Worm (Caenorhabditis elegans) whole organism, L4 larva: ENCODE data around the gene ddl-2.

Experiments
- D1046.2 ChIP-seq: fragments of 200-800 bp; sonication (Bioruptor generic); IDR thresholded peaks from 2 replicates; pipeline ENCODE4 v1.3.6; 2022; ENCODE audit warnings: missing genetic modification characterization, missing compliant biosample characterization
- T20F7.1 ChIP-seq: fragments of 200-800 bp; sonication (Bioruptor generic); optimal IDR thresholded peaks from 2 replicates; lab custom pipeline; 2018; ENCODE audit warnings: mild to moderate bottlenecking, missing genetic modification characterization, missing compliant biosample characterization
- T26A8.4 ChIP-seq: fragments of 200-800 bp; sonication (Bioruptor generic); IDR thresholded peaks from 2 replicates; pipeline ENCODE4 v1.3.6; 2022; ENCODE audit warnings: missing genetic modification characterization, missing compliant biosample characterization
- Y48G9A.11 ChIP-seq: fragments of 200-800 bp; sonication (Bioruptor generic); IDR thresholded peaks from 2 replicates; pipeline ENCODE4 v1.3.6; 2022; ENCODE audit warnings: missing genetic modification reagents, missing genetic modification characterization, missing compliant biosample characterization
- Y75B8A.6 ChIP-seq: fragments of 200-800 bp; sonication (Bioruptor generic); IDR thresholded peaks from 2 replicates; pipeline ENCODE4 v1.3.6; 2022; ENCODE audit warnings: missing genetic modification reagents, missing genetic modification characterization, missing compliant biosample characterization
- ZK337.2 ChIP-seq: fragments of 200-800 bp; sonication (Bioruptor generic); IDR thresholded peaks from 2 replicates; pipeline ENCODE4 v1.3.6; 2022; ENCODE audit warnings: missing genetic modification reagents, missing genetic modification characterization, missing compliant biosample characterization
- ZK546.5 ChIP-seq, 2 experiments: sonication (generic microtip); optimal IDR thresholded peaks; 2 replicates each; lab custom pipeline; 2017; ENCODE audit warnings: missing biosample characterization in 2 of 2, missing genetic modification characterization in 2 of 2
- ceh-20 ChIP-seq: fragments of 200-800 bp; sonication (Bioruptor generic); IDR thresholded peaks from 2 replicates; pipeline ENCODE4 v1.3.6; 2022; ENCODE audit warnings: missing genetic modification reagents, missing genetic modification characterization, missing compliant biosample characterization
- ceh-32 ChIP-seq: sonication (generic microtip); optimal IDR thresholded peaks from 2 replicates; lab custom pipeline; 2016; ENCODE audit warnings: mild to moderate bottlenecking, missing genetic modification characterization, missing compliant biosample characterization; ENCODE audit not compliant: poor library complexity
- ceh-62 ChIP-seq: sonication (generic microtip); optimal IDR thresholded peaks from 2 replicates; lab custom pipeline; 2017; ENCODE audit warnings: missing biosample characterization, missing genetic modification characterization
- daf-16 ChIP-seq, 3 experiments: sonication (generic microtip); optimal IDR thresholded peaks; 2 replicates each; lab custom pipeline; 2016 to 2017; ENCODE audit warnings: missing genetic modification characterization in 3 of 3, missing genetic modification reagents in 3 of 3, mild to moderate bottlenecking in 2 of 3, missing compliant biosample characterization in 2 of 3, missing biosample characterization in 1 of 3, moderate library complexity in 1 of 3
- daf-19 ChIP-seq: fragments of 200-800 bp; sonication (Bioruptor generic); conservative IDR thresholded peaks from 2 replicates; pipeline ENCODE4 v1.3.6; 2022; ENCODE audit warnings: missing genetic modification characterization, missing compliant biosample characterization
- daf-8 ChIP-seq: fragments of 200-800 bp; sonication (Bioruptor generic); IDR thresholded peaks from 2 replicates; pipeline ENCODE4 v1.3.6; 2022; ENCODE audit warnings: missing genetic modification characterization, missing compliant biosample characterization
- dmd-6 ChIP-seq: fragments of 200-800 bp; sonication (Bioruptor generic); IDR thresholded peaks from 2 replicates; pipeline ENCODE4 v1.3.6; 2022; ENCODE audit warnings: missing genetic modification reagents, missing genetic modification characterization, missing compliant biosample characterization
- dmd-8 ChIP-seq: fragments of 200-800 bp; sonication (Bioruptor generic); IDR thresholded peaks from 2 replicates; pipeline ENCODE4 v1.3.6; 2022; ENCODE audit warnings: missing genetic modification characterization, missing compliant biosample characterization
- dpl-1 ChIP-seq: fragments of 150-350 bp; optimal IDR thresholded peaks from 2 replicates; lab custom pipeline; 2014; ENCODE audit warnings: missing biosample characterization, missing genetic modification reagents, missing genetic modification characterization
- duxl-1 ChIP-seq: sonication (generic microtip); optimal IDR thresholded peaks from 2 replicates; lab custom pipeline; 2016; ENCODE audit warnings: mild to moderate bottlenecking, missing genetic modification characterization, moderate library complexity, missing compliant biosample characterization; ENCODE audit not compliant: poor library complexity
- egl-27 ChIP-seq: sonication (generic microtip); optimal IDR thresholded peaks from 3 replicates; lab custom pipeline; 2017; ENCODE audit warnings: missing biosample characterization, missing genetic modification reagents, missing genetic modification characterization
- egl-43 ChIP-seq: fragments of 200-800 bp; sonication (Bioruptor generic); IDR thresholded peaks from 2 replicates; pipeline ENCODE4 v1.3.6; 2022; ENCODE audit warnings: missing genetic modification reagents, missing genetic modification characterization, missing compliant biosample characterization
- hlh-11 ChIP-seq: fragments of 200-800 bp; sonication (Bioruptor generic); optimal IDR thresholded peaks from 2 replicates; lab custom pipeline; 2018; ENCODE audit warnings: mild to moderate bottlenecking, missing genetic modification characterization, missing compliant biosample characterization
- hmg-1.1 ChIP-seq: fragments of 200-800 bp; sonication (Bioruptor generic); IDR thresholded peaks from 2 replicates; pipeline ENCODE4 v1.3.6; 2022; ENCODE audit warnings: missing genetic modification reagents, missing genetic modification characterization, missing compliant biosample characterization
- lin-1 ChIP-seq: fragments of 200-800 bp; sonication (Bioruptor generic); IDR thresholded peaks from 2 replicates; pipeline ENCODE4 v1.3.6; 2022; ENCODE audit warnings: missing genetic modification reagents, missing genetic modification characterization, missing compliant biosample characterization
- lin-13 ChIP-seq: fragments of 150-350 bp; optimal IDR thresholded peaks from 2 replicates; lab custom pipeline; 2014; ENCODE audit warnings: missing biosample characterization, missing genetic modification reagents, missing genetic modification characterization
- lin-15B ChIP-seq: fragments of 150-350 bp; sonication (generic microtip); optimal IDR thresholded peaks from 3 replicates; lab custom pipeline; 2014; ENCODE audit warnings: missing biosample characterization, missing genetic modification characterization
- lin-29 ChIP-seq: fragments of 200-800 bp; sonication (Bioruptor generic); IDR thresholded peaks from 2 replicates; pipeline ENCODE4 v1.3.6; 2022; ENCODE audit warnings: missing genetic modification reagents, missing genetic modification characterization, missing compliant biosample characterization
- lin-39 ChIP-seq: fragments of 150-350 bp; optimal IDR thresholded peaks from 2 replicates; lab custom pipeline; 2014; ENCODE audit warnings: missing biosample characterization, missing genetic modification reagents, missing genetic modification characterization
- madf-9 ChIP-seq: fragments of 200-800 bp; sonication (Bioruptor generic); conservative IDR thresholded peaks from 2 replicates; pipeline ENCODE4 v1.3.6; 2022; ENCODE audit warnings: missing genetic modification reagents, missing genetic modification characterization, missing compliant biosample characterization
- mdl-1 ChIP-seq, 2 experiments: fragments of 150-350 bp in 1 of 2; sonication (generic microtip) in 1 of 2; optimal IDR thresholded peaks; 2 replicates each; lab custom pipeline; 2014 to 2017; ENCODE audit warnings: missing biosample characterization in 2 of 2, missing genetic modification characterization in 2 of 2
- mep-1 ChIP-seq: fragments of 150-350 bp; sonication (generic microtip); optimal IDR thresholded peaks from 3 replicates; lab custom pipeline; 2014; ENCODE audit warnings: missing biosample characterization, missing genetic modification characterization
- nhr-10 ChIP-seq: fragments of 150-350 bp; optimal IDR thresholded peaks from 2 replicates; lab custom pipeline; 2014; ENCODE audit warnings: missing biosample characterization, missing genetic modification characterization
- nhr-11 ChIP-seq: fragments of 150-350 bp; optimal IDR thresholded peaks from 2 replicates; lab custom pipeline; 2014; ENCODE audit warnings: missing biosample characterization, missing genetic modification characterization
- nhr-237 ChIP-seq: sonication (generic microtip); optimal IDR thresholded peaks from 2 replicates; lab custom pipeline; 2017; ENCODE audit warnings: missing biosample characterization, missing genetic modification characterization
- nhr-25 ChIP-seq: sonication (generic microtip); optimal IDR thresholded peaks from 2 replicates; lab custom pipeline; 2017; ENCODE audit warnings: missing genetic modification characterization, mild to moderate bottlenecking, missing compliant biosample characterization, antibody characterized with exemption, moderate library complexity, borderline replicate concordance; ENCODE audit not compliant: insufficient read depth
- nhr-48 ChIP-seq: sonication (generic microtip); optimal IDR thresholded peaks from 2 replicates; lab custom pipeline; 2016; ENCODE audit warnings: mild to moderate bottlenecking, missing genetic modification characterization, missing compliant biosample characterization
- nhr-6 ChIP-seq: fragments of 150-350 bp; optimal IDR thresholded peaks from 2 replicates; lab custom pipeline; 2014; ENCODE audit warnings: missing biosample characterization, missing genetic modification characterization
- nhr-77 ChIP-seq: fragments of 150-350 bp; optimal IDR thresholded peaks from 2 replicates; lab custom pipeline; 2014; ENCODE audit warnings: missing biosample characterization, missing genetic modification characterization
- pha-4 ChIP-seq, 2 experiments: fragments of 150-350 bp in 1 of 2; fragments of 200-800 bp in 1 of 2; sonication (Bioruptor generic) in 1 of 2; IDR thresholded peaks in 1 of 2; optimal IDR thresholded peaks in 1 of 2; 2 replicates each; pipeline versions ENCODE4 v1.3.6 to Lab custom; 2014 to 2022; ENCODE audit warnings: missing genetic modification characterization in 2 of 2, missing genetic modification reagents in 2 of 2, missing biosample characterization in 1 of 2, missing compliant biosample characterization in 1 of 2
- rbr-2 ChIP-seq: sonication (generic microtip); optimal IDR thresholded peaks from 2 replicates; lab custom pipeline; 2016; ENCODE audit warnings: missing genotype, missing genetic modification characterization, missing compliant biosample characterization
- sdz-12 ChIP-seq: fragments of 200-800 bp; sonication (Bioruptor generic); optimal IDR thresholded peaks from 2 replicates; lab custom pipeline; 2018; ENCODE audit warnings: mild to moderate bottlenecking, missing genetic modification characterization, missing compliant biosample characterization
- set-16 ChIP-seq: fragments of 200-800 bp; sonication (Bioruptor generic); IDR thresholded peaks from 2 replicates; pipeline ENCODE4 v1.3.6; 2022; ENCODE audit warnings: missing genetic modification reagents, missing genetic modification characterization, missing compliant biosample characterization
- snpc-4 ChIP-seq: fragments of 150-350 bp; optimal IDR thresholded peaks from 2 replicates; lab custom pipeline; 2014; ENCODE audit warnings: missing biosample characterization, missing genetic modification characterization
- tag-97 ChIP-seq: fragments of 200-800 bp; sonication (Bioruptor generic); IDR thresholded peaks from 2 replicates; pipeline ENCODE4 v1.3.6; 2022; ENCODE audit warnings: missing genetic modification characterization, missing compliant biosample characterization
- unc-130 ChIP-seq: sonication (generic microtip); optimal IDR thresholded peaks from 2 replicates; lab custom pipeline; 2016; ENCODE audit warnings: missing genetic modification reagents, missing genetic modification characterization, missing compliant biosample characterization
- unc-39 ChIP-seq: sonication (generic microtip); optimal IDR thresholded peaks from 2 replicates; lab custom pipeline; 2017; ENCODE audit warnings: missing biosample characterization, missing genetic modification characterization
- vab-7 ChIP-seq: fragments of 200-800 bp; sonication (Bioruptor generic); IDR thresholded peaks from 2 replicates; pipeline ENCODE4 v1.3.6; 2022; ENCODE audit warnings: missing genetic modification reagents, missing genetic modification characterization, missing compliant biosample characterization
- zag-1 ChIP-seq: fragments of 150-350 bp; optimal IDR thresholded peaks from 2 replicates; lab custom pipeline; 2014; ENCODE audit warnings: missing biosample characterization, missing genetic modification characterization
- zfp-2 ChIP-seq: sonication (generic microtip); optimal IDR thresholded peaks from 2 replicates; lab custom pipeline; 2016; ENCODE audit warnings: mild to moderate bottlenecking, missing genetic modification characterization, missing compliant biosample characterization
- zip-2 ChIP-seq: fragments of 150-350 bp; optimal IDR thresholded peaks from 2 replicates; lab custom pipeline; 2014; ENCODE audit warnings: missing biosample characterization, missing genetic modification characterization
- ztf-7 ChIP-seq: fragments of 150-350 bp; optimal IDR thresholded peaks from 2 replicates; lab custom pipeline; 2014; ENCODE audit warnings: missing biosample characterization, missing genetic modification characterization

The ddl-2 gene

DNA sequence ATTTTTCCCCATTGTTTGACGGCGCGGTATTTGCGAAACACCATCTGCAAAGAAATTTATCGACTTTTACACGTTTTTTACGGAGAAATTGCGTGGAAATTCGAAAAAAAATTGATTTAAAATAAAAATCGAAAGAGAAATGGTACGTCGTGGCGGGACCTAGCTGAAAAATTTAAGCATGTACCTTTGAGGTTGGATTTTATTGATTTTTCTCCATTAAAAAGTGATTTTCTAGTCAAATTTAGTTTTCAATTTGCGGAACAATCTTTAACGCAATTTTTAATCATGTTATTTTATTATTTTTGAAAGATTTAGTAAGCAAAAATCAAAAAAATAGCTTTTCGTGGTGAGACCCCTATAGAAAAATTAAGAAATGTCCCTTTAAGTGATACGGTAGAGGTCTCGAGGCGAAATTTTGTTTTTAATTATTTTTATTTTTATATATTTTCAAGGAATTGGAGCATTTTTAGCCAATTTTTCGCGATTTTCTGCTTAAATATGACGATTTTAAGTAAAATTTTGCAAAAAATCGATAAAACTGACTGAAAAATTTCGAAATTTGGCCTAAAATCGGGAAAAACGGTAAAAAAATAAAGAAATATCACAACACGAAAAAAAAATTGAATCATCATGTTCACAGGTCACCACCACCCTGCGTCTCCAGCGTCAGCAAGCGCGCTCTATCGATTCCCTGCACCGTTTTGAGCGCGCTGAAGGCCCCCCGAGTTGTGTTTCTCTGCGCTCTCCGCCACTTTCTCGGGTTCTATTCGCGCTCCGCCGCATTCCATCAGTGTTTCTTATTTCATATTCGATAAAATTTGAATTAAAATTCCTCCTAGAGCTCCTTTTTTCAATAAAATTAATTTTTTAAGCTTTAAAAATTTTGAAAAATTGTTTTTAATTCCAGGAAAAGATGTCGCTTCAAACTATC, 27.8 kb upstream of the ddl-2 start, which contains the start of the genes mrpl-37 and lin-38 (continued):
- no peak for TF ChIP-seq T26A8.4
- no peak for TF ChIP-seq ZK546.5 (tag; optimal IDR thresholded peaks at IDR 0.05; lab: Kevin White, UChicago)
- no peak for TF ChIP-seq zip-2
- TF ChIP-seq nhr-237 (tag; lab: Kevin White, UChicago): no peak
- no peak for TF ChIP-seq tag-97 (GFP tag; lab: Robert Waterston, UW)
- peak; percentile 5 for TF ChIP-seq nhr-25 (tag; lab: Kevin White, UChicago)
- TF ChIP-seq hmg-1.1 (GFP tag; lab: Robert Waterston, UW): peak; percentile 64
- peak; percentile 58 for TF ChIP-seq rbr-2 (tag; lab: Kevin White, UChicago)
- no peak for TF ChIP-seq Y75B8A.6 (GFP tag; lab: Robert Waterston, UW)
- no peak for TF ChIP-seq nhr-48 (tag; lab: Kevin White, UChicago)
- peak in 1 of 2 experiments; percentile 55 for TF ChIP-seq mdl-1 (tag; optimal IDR thresholded peaks at IDR 0.05; lab: Kevin White, UChicago)
- TF ChIP-seq dmd-6 (GFP tag; lab: Robert Waterston, UW): no peak
- TF ChIP-seq dmd-8: no peak
- no peak for TF ChIP-seq D1046.2 (GFP tag; lab: Robert Waterston, UW)
- no peak for TF ChIP-seq daf-8 (GFP tag; lab: Robert Waterston, UW)
- peak; percentile 73 for TF ChIP-seq mep-1 (tag; lab: Kevin White, UChicago)
- TF ChIP-seq zag-1 (tag; lab: Kevin White, UChicago): no peak
- TF ChIP-seq nhr-11 (tag; lab: Kevin White, UChicago): peak; percentile 48
- peak; percentile 68 for TF ChIP-seq dpl-1
- peak; percentile 85 for TF ChIP-seq nhr-77
- no peak for TF ChIP-seq daf-19 (GFP tag; lab: Robert Waterston, UW)
- no peak for TF ChIP-seq snpc-4 (tag; lab: Kevin White, UChicago)
- peak; percentile 39; the same call in 1 of the 2 replicates for TF ChIP-seq pha-4 (GFP tag; IDR thresholded peaks at IDR 0.05; lab: Robert Waterston, UW)
- no peak for TF ChIP-seq pha-4 (tag; optimal IDR thresholded peaks at IDR 0.05; lab: Kevin White, UChicago)
- no peak for TF ChIP-seq ceh-32 (tag; lab: Kevin White, UChicago)
- TF ChIP-seq T20F7.1 (GFP tag; lab: Kevin White, UChicago): no peak
- no peak for TF ChIP-seq ztf-7 (tag; lab: Kevin White, UChicago)
- TF ChIP-seq vab-7 (GFP tag; lab: Robert Waterston, UW): no peak
- TF ChIP-seq egl-43: 0 out of 2 replicates have a peak, but pooled peaks have one; percentile 47
- TF ChIP-seq lin-1 (GFP tag; lab: Robert Waterston, UW): no peak
- no peak for TF ChIP-seq nhr-10 (tag; lab: Kevin White, UChicago)
- TF ChIP-seq hlh-11 (tag; lab: Kevin White, UChicago): no peak
- TF ChIP-seq zfp-2: no peak
- peak; percentile 78 for TF ChIP-seq set-16 (GFP tag; lab: Robert Waterston, UW)
- TF ChIP-seq lin-13 (GFP tag; lab: Kevin White, UChicago): peak; percentile 84
- no peak for TF ChIP-seq unc-130 (GFP tag; lab: Kevin White, UChicago)
- no peak for TF ChIP-seq egl-27
- no peak for TF ChIP-seq sdz-12 (GFP tag; lab: Kevin White, UChicago)
- no peak for TF ChIP-seq madf-9 (GFP tag; lab: Robert Waterston, UW)
- no peak for TF ChIP-seq unc-39 (tag; lab: Kevin White, UChicago)
- TF ChIP-seq nhr-6: peak; percentile 58
- TF ChIP-seq lin-29 (GFP tag; lab: Robert Waterston, UW): no peak
- TF ChIP-seq daf-16 (GFP tag; optimal IDR thresholded peaks at IDR 0.05; lab: Kevin White, UChicago): no peak
- peak; percentile 46 for TF ChIP-seq daf-16 (tag; optimal IDR thresholded peaks at IDR 0.05; lab: Kevin White, UChicago)
- TF ChIP-seq lin-15B (tag; lab: Kevin White, UChicago): peak; percentile 53
- TF ChIP-seq lin-39 (tag; lab: Kevin White, UChicago): no peak
- no peak for TF ChIP-seq Y48G9A.11 (GFP tag; lab: Robert Waterston, UW)
- no peak for TF ChIP-seq duxl-1 (tag; lab: Kevin White, UChicago)
- no peak for TF ChIP-seq ceh-62 (tag; lab: Kevin White, UChicago)
- TF ChIP-seq ceh-20 (GFP tag; lab: Robert Waterston, UW): no peak
- no peak for TF ChIP-seq ZK337.2
